Worm (Caenorhabditis elegans) whole organism, late embryonic: ENCODE measurements around the gene eol-1.

Source experiments
- ceh-45 ChIP-seq: fragments of 200-800 bp; sonication (Bioruptor generic); IDR thresholded peaks from 2 replicates; pipeline ENCODE4 v1.3.6; 2022; ENCODE audit warnings: missing genetic modification reagents, missing genetic modification characterization, missing compliant biosample characterization
- ceh-48 ChIP-seq: sonication (generic microtip); optimal IDR thresholded peaks from 2 replicates; lab custom pipeline; 2016; ENCODE audit warnings: missing genetic modification characterization, inconsistent platforms, missing compliant biosample characterization
- che-1 ChIP-seq: sonication (generic microtip); optimal IDR thresholded peaks from 2 replicates; lab custom pipeline; 2016; ENCODE audit warnings: mild to moderate bottlenecking, missing genetic modification characterization, missing compliant biosample characterization
- elt-2 ChIP-seq: sonication (generic microtip); optimal IDR thresholded peaks from 2 replicates; lab custom pipeline; 2016; ENCODE audit warnings: missing genetic modification reagents, missing genetic modification characterization, missing compliant biosample characterization
- elt-4 ChIP-seq: sonication (generic microtip); optimal IDR thresholded peaks from 2 replicates; lab custom pipeline; 2016; ENCODE audit warnings: missing genetic modification characterization, missing compliant biosample characterization
- ets-4 ChIP-seq: sonication (generic microtip); optimal IDR thresholded peaks from 2 replicates; lab custom pipeline; 2016; ENCODE audit warnings: missing genetic modification characterization, missing compliant biosample characterization
- lin-11 ChIP-seq: fragments of 200-800 bp; sonication (Bioruptor generic); optimal IDR thresholded peaks from 2 replicates; lab custom pipeline; 2018; ENCODE audit warnings: mild to moderate bottlenecking, missing genetic modification characterization, missing compliant biosample characterization
- mec-3 ChIP-seq: sonication (generic microtip); optimal IDR thresholded peaks from 2 replicates; lab custom pipeline; 2016; ENCODE audit warnings: borderline replicate concordance, missing genetic modification characterization, missing compliant biosample characterization
- nhr-11 ChIP-seq: fragments of 150-350 bp; optimal IDR thresholded peaks from 2 replicates; lab custom pipeline; 2014; ENCODE audit warnings: missing biosample characterization, missing genetic modification characterization
- pag-3 ChIP-seq: sonication (generic microtip); optimal IDR thresholded peaks from 2 replicates; lab custom pipeline; 2016; ENCODE audit warnings: missing compliant biosample characterization, missing genetic modification characterization, borderline replicate concordance
- pha-4 ChIP-seq: fragments of 150-350 bp; optimal IDR thresholded peaks from 2 replicates; lab custom pipeline; 2018; ENCODE audit warnings: missing biosample characterization, missing genetic modification reagents, missing genetic modification characterization
- pros-1 ChIP-seq: fragments of 150-350 bp; optimal IDR thresholded peaks from 2 replicates; lab custom pipeline; 2014; ENCODE audit warnings: missing biosample characterization, missing genetic modification reagents, missing genetic modification characterization
- rnt-1 ChIP-seq: sonication (generic microtip); optimal IDR thresholded peaks from 2 replicates; lab custom pipeline; 2016; ENCODE audit warnings: missing genetic modification characterization, missing compliant biosample characterization
- zip-5 ChIP-seq: sonication (generic microtip); optimal IDR thresholded peaks from 2 replicates; lab custom pipeline; 2016; ENCODE audit warnings: missing genetic modification characterization, missing compliant biosample characterization

DNA sequence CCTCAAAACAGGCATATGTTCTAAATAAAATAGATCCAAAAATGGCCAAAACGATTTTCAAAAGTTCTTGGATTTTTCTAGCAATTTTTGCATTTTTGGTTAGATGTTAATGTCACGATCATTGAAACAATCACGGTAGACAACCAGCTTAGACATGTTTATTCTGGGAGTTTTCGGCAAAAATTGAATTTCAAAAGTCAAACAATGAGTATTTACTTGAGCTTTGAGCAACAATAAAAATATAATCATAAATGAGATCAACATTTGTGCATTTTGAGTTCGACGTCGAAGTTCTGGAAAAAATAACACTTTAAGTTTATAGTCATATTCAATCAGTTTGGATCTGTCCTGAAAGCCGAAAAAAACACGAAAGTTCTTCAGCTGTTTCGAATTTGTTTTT lies 45.5 kb upstream of the eol-1 start, which contains the start of gene T08G5.2:
- no peak for TF ChIP-seq lin-11
- no peak for TF ChIP-seq pha-4 (tag; lab: Kevin White, UChicago)
- no peak for TF ChIP-seq elt-2 (tag; lab: Kevin White, UChicago)
- no peak for TF ChIP-seq rnt-1 (tag; lab: Kevin White, UChicago)
- TF ChIP-seq pros-1 (tag; lab: Kevin White, UChicago) = no peak
- TF ChIP-seq ceh-48 (tag; lab: Kevin White, UChicago) = no peak
- TF ChIP-seq mec-3 = no peak
- no peak for TF ChIP-seq pag-3
- TF ChIP-seq elt-4 (tag; lab: Kevin White, UChicago) = no peak
- TF ChIP-seq ceh-45 (GFP tag; lab: Robert Waterston, UW) = no peak
- no peak for TF ChIP-seq zip-5 (tag; lab: Kevin White, UChicago)
- no peak for TF ChIP-seq nhr-11
- TF ChIP-seq ets-4 (tag; lab: Kevin White, UChicago) = no peak
- TF ChIP-seq che-1 (tag; lab: Kevin White, UChicago) = no peak
